Worm (Caenorhabditis elegans): ENCODE data around the gene F36G9.15.

- no peak for TF ChIP-seq pqm-1 (tag; optimal IDR thresholded peaks at IDR 0.05)
- no peak for TF ChIP-seq jun-1 (tag; optimal IDR thresholded peaks at IDR 0.05)
- no peak for TF ChIP-seq nhr-77 (tag; optimal IDR thresholded peaks at IDR 0.05)
- TF ChIP-seq unc-62 (GFP tag; optimal IDR thresholded peaks at IDR 0.05) = no peak
- no peak for TF ChIP-seq ceh-82 (tag; optimal IDR thresholded peaks at IDR 0.05)
- no peak for TF ChIP-seq fkh-2 (tag; optimal IDR thresholded peaks at IDR 0.05)
- TF ChIP-seq egl-5 (tag; optimal IDR thresholded peaks at IDR 0.05) = no peak
- TF ChIP-seq skn-1 (tag; optimal IDR thresholded peaks at IDR 0.05) = no peak
- TF ChIP-seq nfya-1 (tag; optimal IDR thresholded peaks at IDR 0.05; ENCODE audit: insufficient read depth) = no peak
- TF ChIP-seq fkh-10 (GFP tag; optimal IDR thresholded peaks at IDR 0.05) = no peak
- no peak for TF ChIP-seq ama-1 (optimal IDR thresholded peaks at IDR 0.05)
Measured at ce11 chrV:16017671-16018070, 29.7 kb upstream of the F36G9.15 start, which contains the start of gene srx-43.
